Worm (Caenorhabditis elegans) whole organism, late embryonic: ENCODE results near the gene cdr-2.

ENCODE experiments used
- F13H6.1 ChIP-seq: sonication (generic microtip); optimal IDR thresholded peaks from 2 replicates; lab custom pipeline; 2016; ENCODE audit warnings: missing genetic modification characterization, missing compliant biosample characterization
- hlh-8 ChIP-seq: sonication (generic microtip); optimal IDR thresholded peaks from 2 replicates; lab custom pipeline; 2016; ENCODE audit warnings: missing genotype, missing genetic modification characterization, missing compliant biosample characterization
- pag-3 ChIP-seq: sonication (generic microtip); optimal IDR thresholded peaks from 2 replicates; lab custom pipeline; 2016; ENCODE audit warnings: missing compliant biosample characterization, missing genetic modification characterization, borderline replicate concordance
- syd-9 ChIP-seq: sonication (generic microtip); optimal IDR thresholded peaks from 2 replicates; lab custom pipeline; 2016; ENCODE audit warnings: mild to moderate bottlenecking, missing genetic modification characterization, moderate library complexity, missing compliant biosample characterization

ce11 chrV:12397545-12397944, 18.0 kb downstream of the cdr-2 start, which contains the start of gene K01D12.5:
- TF ChIP-seq F13H6.1 (tag; lab: Kevin White, UChicago) (no peak), pag-3 (tag; lab: Kevin White, UChicago) (no peak), hlh-8 (tag; lab: Kevin White, UChicago) (no peak), syd-9 (tag; lab: Kevin White, UChicago) (no peak)
